Worm (Caenorhabditis elegans): ENCODE results near the gene F53H4.3.
A peak's percentile ranks its signal among the peaks of the same experiment; 100 is the strongest.

F53H4.3 gene

DNA sequence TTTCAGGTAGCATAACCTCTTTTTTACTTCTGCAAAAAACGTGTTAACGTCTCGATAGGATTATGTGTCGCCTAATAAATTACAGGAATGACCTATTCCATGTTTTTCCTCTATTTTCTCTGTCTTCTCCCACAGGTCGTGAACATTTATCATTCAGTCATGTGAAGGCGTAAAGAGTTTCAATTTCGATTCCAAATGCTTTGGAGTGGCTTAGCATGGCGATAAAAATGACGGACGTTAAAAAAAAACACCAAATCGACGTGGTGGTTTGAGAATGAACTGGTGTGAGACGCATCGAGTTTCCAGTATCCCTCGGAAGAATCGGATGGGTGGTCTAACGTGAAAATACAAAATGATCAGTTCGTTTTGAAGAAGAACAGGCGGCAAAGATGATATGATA is 17.8 kb downstream of the F53H4.3 start:
- peak; percentile 9 for TF ChIP-seq mxl-3 (GFP tag; optimal IDR thresholded peaks at IDR 0.05)
- TF ChIP-seq tag-97 (GFP tag; IDR thresholded peaks at IDR 0.05), result no peak
- no peak for TF ChIP-seq dpl-1 (GFP tag; optimal IDR thresholded peaks at IDR 0.05)
- TF ChIP-seq gei-8 (GFP tag; optimal IDR thresholded peaks at IDR 0.05), result no peak
- peak in 1 of 2 experiments; percentile 81 for TF ChIP-seq unc-62 (GFP tag; optimal IDR thresholded peaks at IDR 0.05 in 1 of 2)
- no peak for TF ChIP-seq unc-62 (tag; optimal IDR thresholded peaks at IDR 0.05)
- peak; percentile 15 for TF ChIP-seq hlh-11 (tag; optimal IDR thresholded peaks at IDR 0.05)

DNA sequence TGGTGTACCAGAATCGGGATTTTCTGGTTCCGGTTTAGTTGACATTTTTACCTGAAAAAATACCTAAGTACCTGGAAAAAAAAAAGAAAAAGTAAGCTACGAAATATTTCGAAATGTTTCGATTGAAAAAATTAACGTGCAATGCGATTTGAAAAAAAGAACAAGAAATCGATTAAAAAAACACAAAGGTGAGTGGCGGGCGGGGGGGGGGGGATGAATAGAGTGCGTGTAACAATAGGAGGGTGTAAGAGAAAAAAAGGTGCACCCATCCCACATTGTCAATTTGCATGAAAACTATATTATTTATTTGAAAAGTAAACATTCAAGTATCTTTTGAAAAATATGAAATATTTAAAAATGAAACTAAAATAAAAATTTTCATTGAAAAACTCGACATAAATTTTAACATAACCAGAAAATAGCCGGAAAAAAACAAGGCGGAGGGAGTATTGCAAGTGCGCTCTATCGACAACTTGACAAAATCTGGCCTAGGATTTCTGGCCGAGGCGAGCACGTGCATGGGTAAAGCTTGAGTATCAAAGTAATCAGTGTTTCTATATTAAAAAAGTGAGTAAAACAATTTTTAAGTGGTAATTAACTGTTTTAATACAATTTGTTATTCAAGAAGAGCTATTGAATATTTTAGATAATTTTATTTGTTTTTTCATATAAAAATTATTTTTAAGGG is 21.4 kb downstream of the F53H4.3 start, which contains the start of the genes csb-1 and F53H4.4:
csb-1 (minus strand) TSS at position 51 of the 688 bp plus-strand sequence.
F53H4.4 (plus strand) TSS at position 520 of the 688 bp plus-strand sequence.
- TF ChIP-seq ceh-82 (tag; optimal IDR thresholded peaks at IDR 0.05) (no peak), nhr-28 (tag; optimal IDR thresholded peaks at IDR 0.05) (peak; percentile 71), lsy-2 (tag; optimal IDR thresholded peaks at IDR 0.05) (peak in 1 of 2 experiments; percentile 91), egl-27 (tag; optimal IDR thresholded peaks at IDR 0.05) (no peak), jun-1 (tag; optimal IDR thresholded peaks at IDR 0.05) (no peak), dmd-8 (GFP tag; IDR thresholded peaks at IDR 0.05) (no peak), lin-38 (GFP tag; IDR thresholded peaks at IDR 0.05) (peak; percentile 96), sdz-12 (GFP tag; optimal IDR thresholded peaks at IDR 0.05) (no peak), spr-1 (tag; optimal IDR thresholded peaks at IDR 0.05) (peak; percentile 10), fos-1 (tag; optimal IDR thresholded peaks at IDR 0.05) (no peak), unc-62 (GFP tag; optimal IDR thresholded peaks at IDR 0.05 in 1 of 2) (no peak), unc-62 (tag; optimal IDR thresholded peaks at IDR 0.05) (no peak), aly-2 (tag; optimal IDR thresholded peaks at IDR 0.05) (no peak), ceh-44 (GFP tag; IDR thresholded peaks at IDR 0.05) (no peak), F49E8.2 (tag; optimal IDR thresholded peaks at IDR 0.05; ENCODE audit: borderline replicate concordance) (no peak), snpc-1.2 (GFP tag; IDR thresholded peaks at IDR 0.05) (no peak), cey-2 (tag; optimal IDR thresholded peaks at IDR 0.05; ENCODE audit: borderline replicate concordance, insufficient read depth) (no peak), R02D3.7 (tag; optimal IDR thresholded peaks at IDR 0.05) (no peak), lin-29 (GFP tag; IDR thresholded peaks at IDR 0.05) (no peak), nhr-48 (tag; optimal IDR thresholded peaks at IDR 0.05) (peak; percentile 10), duxl-1 (tag; optimal IDR thresholded peaks at IDR 0.05; ENCODE audit: poor library complexity) (no peak), ctbp-1 (GFP tag; IDR thresholded peaks at IDR 0.05) (no peak), zip-11 (GFP tag; IDR thresholded peaks at IDR 0.05) (no peak), T26A8.4 (GFP tag; IDR thresholded peaks at IDR 0.05) (no peak), nhr-76 (tag; optimal IDR thresholded peaks at IDR 0.05) (no peak), zip-2 (tag; optimal IDR thresholded peaks at IDR 0.05) (no peak), daf-12 (tag; optimal IDR thresholded peaks at IDR 0.05) (no peak), Y75B8A.6 (GFP tag; IDR thresholded peaks at IDR 0.05) (no peak), ceh-62 (tag; optimal IDR thresholded peaks at IDR 0.05) (no peak), mep-1 (tag; optimal IDR thresholded peaks at IDR 0.05) (peak; percentile 91), rbr-2 (tag; optimal IDR thresholded peaks at IDR 0.05) (peak; percentile 57), unc-130 (GFP tag; optimal IDR thresholded peaks at IDR 0.05) (no peak), dmd-9 (GFP tag; IDR thresholded peaks at IDR 0.05) (0 out of 2 replicates have a peak, but pooled peaks have one; percentile 28), nhr-25 (tag; optimal IDR thresholded peaks at IDR 0.05; ENCODE audit: borderline replicate concordance, insufficient read depth) (no peak), attf-4 (tag; optimal IDR thresholded peaks at IDR 0.05) (no peak), dve-1 (tag; optimal IDR thresholded peaks at IDR 0.05; ENCODE audit: insufficient read depth) (peak; percentile 87), Y105C5A.15 (GFP tag; IDR thresholded peaks at IDR 0.05) (no peak), snpc-4 (tag; optimal IDR thresholded peaks at IDR 0.05) (peak; percentile 37), nhr-11 (tag; optimal IDR thresholded peaks at IDR 0.05) (no peak), nhr-77 (tag; optimal IDR thresholded peaks at IDR 0.05) (peak; percentile 85), zfp-2 (tag; optimal IDR thresholded peaks at IDR 0.05) (no peak), ama-1 (optimal IDR thresholded peaks at IDR 0.05) (no peak), set-16 (GFP tag; IDR thresholded peaks at IDR 0.05) (no peak), skn-1 (tag; optimal IDR thresholded peaks at IDR 0.05) (no peak), F10B5.3 (tag; optimal IDR thresholded peaks at IDR 0.05) (no peak)

All from whole organism, L4 larva.